Fruit fly (Drosophila melanogaster) whole organism: ENCODE measurements around the gene alpha4GT2.

Experiments
- CG8478 ChIP-seq: fragments of >200 bp; optimal IDR thresholded peaks from 2 replicates; lab custom pipeline; 2018; ENCODE audit warnings: inconsistent platforms
- EcR ChIP-seq, 2 experiments: fragments of >200 bp; optimal IDR thresholded peaks; 2 replicates each; lab custom pipeline; 2017; ENCODE audit warnings: missing biosample characterization in 2 of 2, missing genetic modification characterization in 2 of 2, missing genetic modification reagents in 2 of 2
- pan ChIP-seq: fragments of >200 bp; optimal IDR thresholded peaks from 2 replicates; lab custom pipeline; 2017
- psq ChIP-seq: fragments of >200 bp; optimal IDR thresholded peaks from 2 replicates; lab custom pipeline; 2017
- usp ChIP-seq: fragments of >200 bp; optimal IDR thresholded peaks from 2 replicates; lab custom pipeline; 2017; ENCODE audit warnings: missing biosample characterization, missing genetic modification characterization, mixed read lengths

dm6 chr3R:25879324-25879766 lies 47.3 kb downstream of the alpha4GT2 start:
- TF ChIP-seq pan (lab: Kevin White, UChicago) (no peak), psq (lab: Kevin White, UChicago) (no peak), EcR (GFP tag; optimal IDR thresholded peaks at IDR 0.05; lab: Kevin White, UChicago) (no peak), usp (GFP tag; lab: Kevin White, UChicago) (no peak), CG8478 (lab: Kevin White, UChicago) (no peak)
